Fruit fly (Drosophila melanogaster) whole organism, prepupa: ENCODE data around the gene yellow-k.

Experiments used
- Blimp-1 ChIP-seq: fragments of 200-800 bp; sonication (Bioruptor generic); optimal IDR thresholded peaks from 3 replicates; lab custom pipeline; 2017; ENCODE audit warnings: missing biosample characterization, missing genetic modification characterization, mild to moderate bottlenecking, moderate library complexity, missing genetic modification reagents
- CG10631 ChIP-seq: fragments of 200-800 bp; sonication (Bioruptor generic); optimal IDR thresholded peaks from 2 replicates; lab custom pipeline; 2016; ENCODE audit warnings: missing biosample characterization, missing genetic modification characterization
- CG10669 ChIP-seq: fragments of 200-800 bp; sonication (Bioruptor generic); optimal IDR thresholded peaks from 3 replicates; lab custom pipeline; 2018; ENCODE audit warnings: missing biosample characterization, mild to moderate bottlenecking, missing genetic modification characterization, moderate library complexity
- CG11762 ChIP-seq: fragments of 200-800 bp; sonication (Bioruptor generic); optimal IDR thresholded peaks from 3 replicates; lab custom pipeline; 2016; ENCODE audit warnings: missing biosample characterization, missing genetic modification characterization; ENCODE audit not compliant: insufficient read depth
- CG15336 ChIP-seq: fragments of 200-800 bp; sonication (Bioruptor generic); IDR thresholded peaks from 2 replicates; pipeline ENCODE4 v1.3.6; 2022; ENCODE audit warnings: missing biosample characterization, missing genetic modification characterization
- CG16779 ChIP-seq: fragments of 200-800 bp; sonication (Bioruptor generic); optimal IDR thresholded peaks from 3 replicates; lab custom pipeline; 2017; ENCODE audit warnings: missing biosample characterization, mild to moderate bottlenecking, missing genetic modification characterization
- CG3032 ChIP-seq: fragments of 200-800 bp; optimal IDR thresholded peaks from 2 replicates; lab custom pipeline; 2019; ENCODE audit warnings: missing biosample characterization, mild to moderate bottlenecking, missing genetic modification characterization, moderate library complexity
- CG31627 ChIP-seq: fragments of 200-800 bp; sonication (Bioruptor generic); optimal IDR thresholded peaks from 3 replicates; lab custom pipeline; 2016; ENCODE audit warnings: missing biosample characterization, missing genetic modification characterization
- CG32006 ChIP-seq: fragments of 200-800 bp; sonication (Bioruptor generic); optimal IDR thresholded peaks from 3 replicates; lab custom pipeline; 2017; ENCODE audit warnings: missing biosample characterization, mild to moderate bottlenecking, missing genetic modification characterization
- CG34406 ChIP-seq: fragments of 200-800 bp; sonication (Bioruptor generic); optimal IDR thresholded peaks from 3 replicates; lab custom pipeline; 2016; ENCODE audit warnings: missing biosample characterization, missing genetic modification characterization
- CG3919 ChIP-seq: fragments of 200-800 bp; sonication (Bioruptor generic); optimal IDR thresholded peaks from 3 replicates; lab custom pipeline; 2016; ENCODE audit warnings: missing biosample characterization, missing genetic modification characterization
- CG4318 ChIP-seq: fragments of 200-800 bp; sonication (Bioruptor generic); optimal IDR thresholded peaks from 3 replicates; lab custom pipeline; 2017; ENCODE audit warnings: missing biosample characterization, mild to moderate bottlenecking, missing genetic modification characterization
- CG6163 ChIP-seq: fragments of 200-800 bp; sonication (Bioruptor generic); IDR thresholded peaks from 3 replicates; pipeline ENCODE4 v1.3.6; 2022; ENCODE audit warnings: missing biosample characterization, missing genetic modification characterization
- CG6276 ChIP-seq: fragments of 200-800 bp; sonication (Bioruptor generic); optimal IDR thresholded peaks from 2 replicates; lab custom pipeline; 2017; ENCODE audit warnings: missing biosample characterization, mild to moderate bottlenecking, missing genetic modification characterization
- CG6808 ChIP-seq: fragments of 200-800 bp; sonication (Bioruptor generic); optimal IDR thresholded peaks from 3 replicates; lab custom pipeline; 2017; ENCODE audit warnings: missing biosample characterization, missing genetic modification characterization, mild to moderate bottlenecking, moderate library complexity, missing genetic modification reagents
- CG6854 ChIP-seq: fragments of 200-800 bp; sonication (Bioruptor generic); optimal IDR thresholded peaks from 2 replicates; lab custom pipeline; 2017; ENCODE audit warnings: missing biosample characterization, mild to moderate bottlenecking, missing genetic modification characterization
- CG7368 ChIP-seq: fragments of 200-800 bp; sonication (Bioruptor generic); optimal IDR thresholded peaks from 3 replicates; lab custom pipeline; 2016; ENCODE audit warnings: missing biosample characterization, missing genetic modification characterization
- CG8319 ChIP-seq: fragments of 200-800 bp; sonication (Bioruptor generic); optimal IDR thresholded peaks from 3 replicates; lab custom pipeline; 2016; ENCODE audit warnings: missing biosample characterization, missing genetic modification characterization
- CG8632 ChIP-seq: fragments of 200-800 bp; sonication (Bioruptor generic); optimal IDR thresholded peaks from 3 replicates; lab custom pipeline; 2016; ENCODE audit warnings: missing biosample characterization, missing genetic modification characterization
- Eip75B ChIP-seq: fragments of 200-800 bp; sonication (Bioruptor generic); optimal IDR thresholded peaks from 3 replicates; lab custom pipeline; 2016; ENCODE audit warnings: missing biosample characterization, missing genetic modification characterization
- Eip78C ChIP-seq: fragments of 200-800 bp; sonication (Bioruptor generic); peaks from one replicate; lab custom pipeline; 2016; ENCODE audit warnings: missing biosample characterization, missing genetic modification characterization
- Eip93F ChIP-seq: fragments of 200-800 bp; sonication (Bioruptor generic); optimal IDR thresholded peaks from 2 replicates; lab custom pipeline; 2016; ENCODE audit warnings: missing biosample characterization, mild to moderate bottlenecking, missing genetic modification characterization
- Ets21C ChIP-seq: fragments of 200-800 bp; sonication (Bioruptor generic); optimal IDR thresholded peaks from 3 replicates; lab custom pipeline; 2016; ENCODE audit warnings: missing biosample characterization, missing genetic modification characterization
- Ets96B ChIP-seq: fragments of 200-800 bp; optimal IDR thresholded peaks from 2 replicates; lab custom pipeline; 2019; ENCODE audit warnings: missing biosample characterization, mild to moderate bottlenecking, missing genetic modification characterization, moderate library complexity
- Gug ChIP-seq: fragments of 200-800 bp; sonication (Bioruptor generic); IDR thresholded peaks from 2 replicates; pipeline ENCODE4 v1.3.6; 2022; ENCODE audit warnings: missing biosample characterization, missing genetic modification characterization
- Hr39 ChIP-seq: fragments of 200-800 bp; sonication (Bioruptor generic); optimal IDR thresholded peaks from 2 replicates; lab custom pipeline; 2016; ENCODE audit warnings: missing biosample characterization, missing genetic modification characterization
- Hr4 ChIP-seq: fragments of 200-800 bp; sonication (Bioruptor generic); optimal IDR thresholded peaks from 3 replicates; lab custom pipeline; 2016; ENCODE audit warnings: missing biosample characterization, missing genetic modification characterization
- Lpt ChIP-seq: fragments of 200-800 bp; sonication (Bioruptor generic); optimal IDR thresholded peaks from 3 replicates; lab custom pipeline; 2016; ENCODE audit warnings: missing biosample characterization, missing genetic modification characterization
- Met ChIP-seq: fragments of 200-800 bp; sonication (Bioruptor generic); optimal IDR thresholded peaks from 3 replicates; lab custom pipeline; 2016; ENCODE audit warnings: missing biosample characterization, missing genetic modification characterization
- Sox14 ChIP-seq: fragments of 200-800 bp; sonication (Bioruptor generic); optimal IDR thresholded peaks from 3 replicates; lab custom pipeline; 2016; ENCODE audit warnings: missing biosample characterization, missing genetic modification characterization
- Sox15 ChIP-seq: fragments of 200-800 bp; sonication (Bioruptor generic); optimal IDR thresholded peaks from 3 replicates; lab custom pipeline; 2016; ENCODE audit warnings: missing biosample characterization, missing genetic modification characterization
- achi ChIP-seq: fragments of 200-800 bp; sonication (Bioruptor generic); optimal IDR thresholded peaks from 3 replicates; lab custom pipeline; 2016; ENCODE audit warnings: missing biosample characterization, missing genetic modification characterization
- acj6 ChIP-seq: fragments of 200-800 bp; sonication (Bioruptor generic); optimal IDR thresholded peaks from 3 replicates; lab custom pipeline; 2016; ENCODE audit warnings: missing biosample characterization, missing genetic modification characterization
- dac ChIP-seq: fragments of 200-800 bp; sonication (Bioruptor generic); optimal IDR thresholded peaks from 2 replicates; lab custom pipeline; 2017; ENCODE audit warnings: missing biosample characterization, mild to moderate bottlenecking, missing genetic modification characterization
- dsx ChIP-seq: fragments of 200-800 bp; optimal IDR thresholded peaks from 3 replicates; lab custom pipeline; 2019; ENCODE audit warnings: missing biosample characterization, mild to moderate bottlenecking, missing genetic modification characterization, moderate library complexity; ENCODE audit not compliant: poor library complexity, severe bottlenecking
- eg ChIP-seq: fragments of 200-800 bp; sonication (Bioruptor generic); IDR thresholded peaks from 3 replicates; pipeline ENCODE4 v1.3.6; 2022; ENCODE audit warnings: missing biosample characterization, missing genetic modification characterization
- fd59A ChIP-seq: fragments of 200-800 bp; sonication (Bioruptor generic); optimal IDR thresholded peaks from 2 replicates; lab custom pipeline; 2017; ENCODE audit warnings: missing biosample characterization, mild to moderate bottlenecking, missing genetic modification characterization, missing genetic modification reagents
- fd85E ChIP-seq: fragments of 200-800 bp; sonication (Bioruptor generic); optimal IDR thresholded peaks from 3 replicates; lab custom pipeline; 2016; ENCODE audit warnings: missing biosample characterization, missing genetic modification characterization
- salr ChIP-seq, 2 experiments: fragments of 200-800 bp; sonication (Bioruptor generic); optimal IDR thresholded peaks; 3 replicates each; lab custom pipeline; 2016 to 2018; ENCODE audit warnings: missing biosample characterization in 2 of 2, missing genetic modification characterization in 2 of 2, mild to moderate bottlenecking in 1 of 2
- ss ChIP-seq, 2 experiments: fragments of 200-800 bp; sonication (Bioruptor generic); optimal IDR thresholded peaks; 2 replicates in 1 of 2; 3 replicates in 1 of 2; lab custom pipeline; 2017 to 2018; ENCODE audit warnings: mild to moderate bottlenecking in 2 of 2, missing biosample characterization in 2 of 2, missing genetic modification characterization in 2 of 2, moderate library complexity in 1 of 2
- svp ChIP-seq: fragments of 200-800 bp; sonication (Bioruptor generic); peaks from one replicate; lab custom pipeline; 2016; ENCODE audit warnings: missing biosample characterization, missing genetic modification characterization
- topi ChIP-seq: fragments of 200-800 bp; sonication (Bioruptor generic); optimal IDR thresholded peaks from 3 replicates; lab custom pipeline; 2016; ENCODE audit warnings: missing biosample characterization, missing genetic modification characterization
- vri ChIP-seq: fragments of 200-800 bp; sonication (Bioruptor generic); optimal IDR thresholded peaks from 3 replicates; lab custom pipeline; 2016; ENCODE audit warnings: missing biosample characterization, mild to moderate bottlenecking, missing genetic modification characterization

yellow-k gene

DNA sequence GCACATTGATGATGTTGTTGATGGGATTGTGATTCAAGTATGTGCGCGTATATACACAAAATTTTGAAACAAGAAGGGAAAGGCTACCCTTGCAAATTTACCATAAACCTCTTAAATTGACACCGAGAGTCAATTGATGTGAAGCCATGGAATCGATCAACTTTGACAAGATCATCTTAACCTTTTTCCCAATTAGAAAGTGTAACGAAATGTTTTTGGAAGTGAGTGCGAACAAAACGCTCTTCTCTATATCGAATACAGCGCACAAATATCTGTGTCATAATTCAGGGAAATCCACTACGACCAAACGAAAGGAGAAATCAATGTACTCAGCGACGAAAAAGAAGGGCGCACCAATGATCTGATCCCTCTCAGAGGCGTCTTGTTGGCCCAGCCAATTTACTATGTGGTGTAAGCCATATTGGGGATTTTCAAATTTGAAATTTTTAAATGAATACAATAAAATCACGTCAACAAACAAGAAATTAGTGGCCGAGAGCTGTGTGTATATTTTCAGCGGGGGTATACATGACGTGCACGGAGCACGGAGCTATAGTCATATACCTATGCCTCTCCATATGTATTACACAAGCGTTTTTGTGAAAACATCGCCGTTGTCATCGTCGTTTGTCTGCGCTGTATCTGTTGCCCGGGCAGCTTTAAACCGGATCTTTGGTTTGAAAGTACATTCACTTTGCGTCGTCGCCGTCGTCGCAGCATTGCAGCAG, 13.1 kb downstream of the yellow-k start (continued):
- peak; percentile 71 for TF ChIP-seq achi (GFP tag; lab: Kevin White, UChicago)
- peak; percentile 16 for TF ChIP-seq CG6854 (GFP tag; lab: Kevin White, UChicago)
- peak; percentile 72 for TF ChIP-seq fd59A (GFP tag; lab: Kevin White, UChicago)
- peak; percentile 59 for TF ChIP-seq CG6276 (GFP tag; lab: Kevin White, UChicago)
- TF ChIP-seq CG32006 (GFP tag; lab: Kevin White, UChicago), result peak; percentile 69
- peak; percentile 53 for TF ChIP-seq CG34406
- peak; percentile 88 for TF ChIP-seq Sox14 (GFP tag; lab: Kevin White, UChicago)
- peak; percentile 90 for TF ChIP-seq Met (GFP tag; lab: Kevin White, UChicago)
- TF ChIP-seq CG15336 (GFP tag; lab: Robert Waterston, UW), result peak; percentile 74
- TF ChIP-seq Eip93F (GFP tag; lab: Kevin White, UChicago), result no peak
- peak; percentile 54 for TF ChIP-seq dsx (GFP tag; lab: Kevin White, UChicago)
- peak; percentile 66 for TF ChIP-seq Ets96B (tag; lab: Kevin White, UChicago)
- TF ChIP-seq ss (GFP tag; optimal IDR thresholded peaks at IDR 0.05; lab: Kevin White, UChicago), result peak; percentile 64 to 66
- peak; percentile 33 for TF ChIP-seq CG8319 (GFP tag; lab: Kevin White, UChicago)
- peak; percentile 68 for TF ChIP-seq CG3919 (GFP tag; lab: Kevin White, UChicago)
- peak; percentile 79 for TF ChIP-seq CG10631 (GFP tag; lab: Kevin White, UChicago)

DNA sequence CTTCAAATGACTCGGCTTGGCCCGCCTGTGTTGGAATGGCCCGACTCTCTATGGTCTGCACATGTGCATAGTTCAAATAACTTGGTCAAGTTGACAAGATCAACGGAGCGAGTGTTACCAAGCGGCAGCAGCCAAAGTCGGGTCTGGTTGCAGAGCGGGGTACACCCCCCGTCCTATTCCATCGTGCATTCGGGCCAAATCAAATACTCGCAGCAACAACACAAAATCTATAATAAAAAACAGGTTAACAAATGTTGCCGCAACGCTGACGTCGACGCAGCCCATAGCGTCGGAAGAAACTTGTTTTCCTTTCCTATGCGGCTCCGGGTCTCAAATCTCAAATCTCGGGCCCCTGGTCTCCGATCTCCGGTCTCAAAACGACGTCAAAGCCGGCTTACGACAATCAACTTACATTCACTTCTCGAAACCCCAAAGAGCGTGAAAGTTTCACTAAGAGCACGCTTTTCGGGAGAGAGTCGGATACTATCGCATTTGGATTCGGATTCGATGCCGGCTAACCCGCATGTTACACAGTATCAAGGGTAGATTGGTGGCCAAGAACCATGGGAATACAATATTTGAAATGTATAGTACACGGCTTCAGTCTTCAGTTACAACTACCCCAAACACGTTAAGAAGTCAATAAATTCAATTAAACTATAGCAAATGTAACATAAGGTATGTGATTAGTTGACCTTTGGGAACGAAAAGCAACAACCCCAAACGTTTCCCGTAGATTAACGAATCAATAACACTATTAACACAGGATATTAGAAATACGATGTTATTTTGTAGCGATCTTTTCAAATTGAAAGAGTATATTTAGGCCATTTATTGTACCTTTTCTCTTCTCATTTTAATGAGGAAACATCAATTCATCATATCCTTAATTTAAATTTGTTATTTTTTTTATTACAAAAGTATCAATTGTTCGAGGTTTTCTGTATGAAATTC, 14.1 kb downstream of the yellow-k start:
- TF ChIP-seq CG34406 (peak; percentile 76), CG10631 (GFP tag; lab: Kevin White, UChicago) (peak; percentile 80), CG6163 (GFP tag; lab: Robert Waterston, UW) (peak; percentile 8; the same call in 1 of the 3 replicates), acj6 (GFP tag; lab: Kevin White, UChicago) (peak; percentile 76), CG3919 (GFP tag; lab: Kevin White, UChicago) (peak; percentile 67), CG6276 (GFP tag; lab: Kevin White, UChicago) (peak; percentile 81), Hr4 (GFP tag; lab: Kevin White, UChicago) (peak; percentile 79), eg (peak; percentile 30; the same call in 1 of the 3 replicates), Hr39 (peak; percentile 81), Sox15 (GFP tag; lab: Kevin White, UChicago) (peak; percentile 76), Blimp-1 (GFP tag; lab: Kevin White, UChicago) (peak; percentile 34), CG16779 (tag; lab: Kevin White, UChicago) (peak; percentile 68), CG4318 (GFP tag; lab: Kevin White, UChicago) (peak; percentile 60), CG8632 (GFP tag; lab: Kevin White, UChicago) (peak; percentile 77), CG11762 (GFP tag; lab: Kevin White, UChicago) (peak; percentile 58), Ets21C (GFP tag; lab: Kevin White, UChicago) (peak; percentile 57), Lpt (GFP tag; lab: Kevin White, UChicago) (peak; percentile 48), CG10669 (GFP tag; lab: Kevin White, UChicago) (peak; percentile 60), topi (GFP tag; lab: Kevin White, UChicago) (peak; percentile 83), Gug (GFP tag; lab: Robert Waterston, UW) (0 out of 2 replicates have a peak, but pooled peaks have one; percentile 18), CG7368 (peak; percentile 44), CG6808 (GFP tag; lab: Kevin White, UChicago) (peak; percentile 78), achi (GFP tag; lab: Kevin White, UChicago) (peak; percentile 67), Eip78C (GFP tag; lab: Kevin White, UChicago) (peak; percentile 95), Eip93F (GFP tag; lab: Kevin White, UChicago) (no peak), fd85E (GFP tag; lab: Kevin White, UChicago) (no peak), dac (peak; percentile 70), CG3032 (tag; lab: Kevin White, UChicago) (peak; percentile 71), CG32006 (GFP tag; lab: Kevin White, UChicago) (peak; percentile 90), svp (GFP tag; lab: Kevin White, UChicago) (peak; percentile 93), salr (GFP tag; optimal IDR thresholded peaks at IDR 0.05; lab: Kevin White, UChicago) (peak; percentile 19 to 86), Met (GFP tag; lab: Kevin White, UChicago) (peak; percentile 75), dsx (GFP tag; lab: Kevin White, UChicago) (peak; percentile 11), vri (GFP tag; lab: Kevin White, UChicago) (peak; percentile 24), Eip75B (GFP tag; lab: Kevin White, UChicago) (peak; percentile 76), CG31627 (GFP tag; lab: Kevin White, UChicago) (peak; percentile 79), CG8319 (GFP tag; lab: Kevin White, UChicago) (peak; percentile 44), ss (GFP tag; optimal IDR thresholded peaks at IDR 0.05; lab: Kevin White, UChicago) (peak; percentile 57 to 75)
